Worm (Caenorhabditis elegans): ENCODE results near the gene R07B7.12.

Gene R07B7.12

ce11 chrV:12085867-12086634 is 2.8 kb upstream of the R07B7.12 start (continued):
- TF ChIP-seq elt-3 (tag; optimal IDR thresholded peaks at IDR 0.05) (peak; percentile 54 to 91 (median 58)), lsy-12 (tag; optimal IDR thresholded peaks at IDR 0.05) (no peak), mml-1 (tag; optimal IDR thresholded peaks at IDR 0.05) (no peak), lin-15B (tag; optimal IDR thresholded peaks at IDR 0.05) (no peak), R02D3.7 (tag; optimal IDR thresholded peaks at IDR 0.05) (peak; percentile 25), fos-1 (tag; optimal IDR thresholded peaks at IDR 0.05) (no peak), nhr-25 (tag; optimal IDR thresholded peaks at IDR 0.05) (no peak), egl-27 (tag; optimal IDR thresholded peaks at IDR 0.05) (no peak), daf-12 (tag; optimal IDR thresholded peaks at IDR 0.05) (no peak), tbx-2 (tag; optimal IDR thresholded peaks at IDR 0.05) (no peak), nhr-28 (tag; optimal IDR thresholded peaks at IDR 0.05) (no peak)

DNA sequence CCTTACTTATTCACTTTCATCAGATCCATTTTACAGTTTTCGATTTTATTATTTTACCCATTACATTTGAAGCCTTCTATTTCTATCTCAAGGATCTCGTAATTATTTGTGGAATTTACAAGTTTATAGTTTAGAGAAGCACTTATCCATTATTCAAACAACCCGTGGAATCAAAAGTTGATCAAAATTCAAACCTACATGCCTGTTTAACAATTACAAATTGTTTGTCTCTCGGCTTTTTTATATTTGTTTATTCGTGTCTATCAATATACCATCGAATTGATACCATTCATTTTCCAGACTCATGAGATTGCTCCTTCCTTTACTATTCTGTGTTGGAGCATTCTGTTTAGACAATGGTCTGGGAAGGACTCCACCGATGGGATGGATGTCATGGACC is 1.9 kb upstream of the R07B7.12 start, which contains the start of gene gana-1:
Gene gana-1, plus strand, starts transcription at position 301 of the 400 bp plus-strand sequence.
- TF ChIP-seq zag-1 (tag; optimal IDR thresholded peaks at IDR 0.05) = no peak
- TF ChIP-seq nhr-77 (tag; optimal IDR thresholded peaks at IDR 0.05) = no peak
- TF ChIP-seq hmg-11 (tag; optimal IDR thresholded peaks at IDR 0.05) = no peak
- TF ChIP-seq jun-1 (tag; optimal IDR thresholded peaks at IDR 0.05) = no peak
- no peak for TF ChIP-seq mml-1 (tag; optimal IDR thresholded peaks at IDR 0.05)
- no peak for TF ChIP-seq nfya-1 (tag; optimal IDR thresholded peaks at IDR 0.05; ENCODE audit: insufficient read depth)
- no peak for TF ChIP-seq ceh-82 (tag; optimal IDR thresholded peaks at IDR 0.05)
- no peak for TF ChIP-seq elt-2 (tag; optimal IDR thresholded peaks at IDR 0.05)
- TF ChIP-seq eor-1 (tag; optimal IDR thresholded peaks at IDR 0.05) = no peak
- TF ChIP-seq nhr-43 (tag; optimal IDR thresholded peaks at IDR 0.05; ENCODE audit: poor library complexity, severe bottlenecking) = no peak

DNA sequence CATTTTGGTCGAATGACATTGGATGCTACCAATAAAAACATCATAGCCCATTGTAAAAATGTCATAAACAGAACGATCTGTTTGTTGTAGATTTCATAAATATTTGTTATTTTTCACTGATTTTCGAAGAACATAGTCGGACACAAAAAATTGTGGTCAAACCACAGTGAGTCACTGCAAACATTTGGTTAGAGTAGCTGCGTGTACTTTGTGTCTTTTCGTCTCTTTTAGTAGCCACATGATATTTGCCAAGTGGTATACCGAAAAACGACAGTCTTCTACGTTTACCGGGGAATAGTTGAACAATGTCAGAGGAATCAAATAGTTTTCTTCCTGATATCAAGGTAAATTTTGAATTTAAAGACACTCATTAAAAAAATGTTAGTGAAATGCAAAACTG is 2.9 kb downstream of the R07B7.12 start, which contains the start of gene nhr-206:
Gene nhr-206, plus strand, starts transcription at position 248 of the 400 bp plus-strand sequence.
- TF ChIP-seq ceh-82 (tag; optimal IDR thresholded peaks at IDR 0.05) (no peak), nhr-28 (tag; optimal IDR thresholded peaks at IDR 0.05) (no peak), jun-1 (tag; optimal IDR thresholded peaks at IDR 0.05) (peak; percentile 53), elt-2 (tag; optimal IDR thresholded peaks at IDR 0.05) (peak; percentile 59), unc-39 (tag; optimal IDR thresholded peaks at IDR 0.05) (no peak), unc-62 (GFP tag; optimal IDR thresholded peaks at IDR 0.05) (no peak), ceh-16 (tag; optimal IDR thresholded peaks at IDR 0.05) (no peak), ceh-28 (tag; optimal IDR thresholded peaks at IDR 0.05) (no peak), mdl-1 (tag; optimal IDR thresholded peaks at IDR 0.05) (no peak), snpc-4 (tag; optimal IDR thresholded peaks at IDR 0.05) (no peak), pqm-1 (tag; optimal IDR thresholded peaks at IDR 0.05) (peak; percentile 70), pha-4 (tag; optimal IDR thresholded peaks at IDR 0.05) (peak; percentile 87), nhr-237 (tag; optimal IDR thresholded peaks at IDR 0.05) (no peak)

DNA sequence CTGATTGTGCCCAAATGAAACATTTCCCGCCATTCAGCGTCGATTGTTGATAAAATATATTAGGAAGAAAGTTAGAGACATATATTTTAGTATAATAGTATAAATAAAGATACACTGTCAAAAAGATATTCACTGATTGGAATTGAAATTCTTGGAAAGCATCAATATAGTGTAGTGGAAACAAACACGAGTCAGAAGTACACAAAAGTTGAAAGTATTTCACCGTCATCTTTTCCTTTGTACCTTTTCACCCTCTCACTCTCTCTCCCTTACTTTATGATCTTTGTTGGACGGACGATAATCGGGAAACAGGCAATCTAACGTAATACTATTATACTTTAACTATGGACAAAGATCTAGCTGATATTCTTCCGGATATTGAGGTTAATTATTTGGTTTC is 5.2 kb downstream of the R07B7.12 start, which contains the start of gene nhr-208:
Gene nhr-208, plus strand, starts transcription at position 288 of the 400 bp plus-strand sequence.
- TF ChIP-seq pqm-1 (tag; optimal IDR thresholded peaks at IDR 0.05) = peak; percentile 52
- peak; percentile 16 for TF ChIP-seq elt-2 (tag; optimal IDR thresholded peaks at IDR 0.05)
- TF ChIP-seq nfya-1 (tag; optimal IDR thresholded peaks at IDR 0.05; ENCODE audit: insufficient read depth) = no peak
- TF ChIP-seq nhr-23 (tag; optimal IDR thresholded peaks at IDR 0.05) = no peak
- no peak for TF ChIP-seq lin-39 (tag; optimal IDR thresholded peaks at IDR 0.05)
- TF ChIP-seq nhr-28 (tag; optimal IDR thresholded peaks at IDR 0.05) = no peak
- no peak for TF ChIP-seq elt-1 (tag; optimal IDR thresholded peaks at IDR 0.05)
- no peak for TF ChIP-seq ceh-16 (tag; optimal IDR thresholded peaks at IDR 0.05)
- TF ChIP-seq ceh-82 (tag; optimal IDR thresholded peaks at IDR 0.05) = no peak
- TF ChIP-seq nhr-25 (tag; optimal IDR thresholded peaks at IDR 0.05) = no peak
- no peak for TF ChIP-seq nhr-43 (tag; optimal IDR thresholded peaks at IDR 0.05; ENCODE audit: poor library complexity, severe bottlenecking)
- TF ChIP-seq lin-15B (tag; optimal IDR thresholded peaks at IDR 0.05) = no peak

ce11 chrV:12095865-12096264 is 7.0 kb downstream of the R07B7.12 start, which contains the start of gene nhr-207:
Gene nhr-207 (plus strand): TSS chrV:12096146.
- TF ChIP-seq elt-1 (tag; optimal IDR thresholded peaks at IDR 0.05) (no peak), pqm-1 (tag; optimal IDR thresholded peaks at IDR 0.05) (peak; percentile 89), pha-4 (tag; optimal IDR thresholded peaks at IDR 0.05) (peak; percentile 87), snpc-4 (tag; optimal IDR thresholded peaks at IDR 0.05) (no peak), nhr-11 (tag; optimal IDR thresholded peaks at IDR 0.05) (no peak), nfya-1 (tag; optimal IDR thresholded peaks at IDR 0.05; ENCODE audit: insufficient read depth) (no peak), R02D3.7 (tag; optimal IDR thresholded peaks at IDR 0.05) (no peak), jun-1 (tag; optimal IDR thresholded peaks at IDR 0.05) (peak; percentile 8), zag-1 (tag; optimal IDR thresholded peaks at IDR 0.05) (no peak), lin-39 (tag; optimal IDR thresholded peaks at IDR 0.05) (no peak), nhr-28 (tag; optimal IDR thresholded peaks at IDR 0.05) (no peak), lin-15B (tag; optimal IDR thresholded peaks at IDR 0.05) (no peak), nhr-25 (tag; optimal IDR thresholded peaks at IDR 0.05) (no peak), nhr-23 (tag; optimal IDR thresholded peaks at IDR 0.05) (no peak), unc-39 (tag; optimal IDR thresholded peaks at IDR 0.05) (no peak), ztf-11 (tag; optimal IDR thresholded peaks at IDR 0.05) (no peak), elt-2 (tag; optimal IDR thresholded peaks at IDR 0.05) (peak; percentile 26), fkh-2 (tag; optimal IDR thresholded peaks at IDR 0.05) (no peak), daf-12 (tag; optimal IDR thresholded peaks at IDR 0.05) (no peak), aly-2 (tag; optimal IDR thresholded peaks at IDR 0.05) (no peak), ztf-4 (tag; optimal IDR thresholded peaks at IDR 0.05) (no peak)

Measured in whole organism, L3 larva.